Fruit fly (Drosophila melanogaster) whole organism, embryonic: ENCODE results near the gene zfh2.

Experiments used
- Adf1 ChIP-seq: fragments of 200-800 bp; sonication (Bioruptor generic); IDR thresholded peaks from 2 replicates; pipeline ENCODE4 v1.3.6; 2022; ENCODE audit warnings: missing biosample characterization, missing genetic modification characterization
- B-H2 ChIP-seq: fragments of 200-800 bp; sonication (Bioruptor generic); optimal IDR thresholded peaks from 2 replicates; lab custom pipeline; 2018; ENCODE audit warnings: missing biosample characterization, mild to moderate bottlenecking, missing genetic modification characterization
- CG10321 ChIP-seq: fragments of 200-800 bp; sonication (Bioruptor generic); IDR thresholded peaks from 2 replicates; pipeline ENCODE4 v1.3.6; 2022; ENCODE audit warnings: missing biosample characterization, missing genetic modification characterization
- CG10959 ChIP-seq: fragments of 200-800 bp; sonication (Bioruptor generic); IDR thresholded peaks from 2 replicates; pipeline ENCODE4 v1.3.6; 2022; ENCODE audit warnings: missing biosample characterization, missing genetic modification characterization
- CG17802 ChIP-seq: fragments of 200-800 bp; sonication (Bioruptor generic); optimal IDR thresholded peaks from 2 replicates; lab custom pipeline; 2018; ENCODE audit warnings: missing biosample characterization, mild to moderate bottlenecking, missing genetic modification characterization, moderate library complexity
- CG31388 ChIP-seq: fragments of 200-800 bp; sonication (Bioruptor generic); optimal IDR thresholded peaks from 2 replicates; lab custom pipeline; 2016; ENCODE audit warnings: missing biosample characterization, missing genetic modification characterization
- CG4328 ChIP-seq: fragments of 200-800 bp; sonication (Bioruptor generic); optimal IDR thresholded peaks from 3 replicates; lab custom pipeline; 2017; ENCODE audit warnings: missing biosample characterization, missing genetic modification reagents, missing genetic modification characterization
- CG6175 ChIP-seq: fragments of 200-800 bp; sonication (Bioruptor generic); IDR thresholded peaks from 3 replicates; pipeline ENCODE4 v1.3.6; 2022; ENCODE audit warnings: missing biosample characterization, missing genetic modification characterization
- CG6654 ChIP-seq: fragments of 200-800 bp; sonication (Bioruptor generic); optimal IDR thresholded peaks from 2 replicates; lab custom pipeline; 2017; ENCODE audit warnings: missing biosample characterization, mild to moderate bottlenecking, missing genetic modification characterization
- CG6813 ChIP-seq: fragments of 200-800 bp; sonication (Bioruptor generic); optimal IDR thresholded peaks from 2 replicates; lab custom pipeline; 2017; ENCODE audit warnings: missing biosample characterization, missing genetic modification characterization, mild to moderate bottlenecking, moderate library complexity, missing genetic modification reagents
- CG7745 ChIP-seq: fragments of 200-800 bp; sonication (Bioruptor generic); optimal IDR thresholded peaks from 2 replicates; lab custom pipeline; 2018; ENCODE audit warnings: missing biosample characterization, mild to moderate bottlenecking, missing genetic modification characterization, moderate library complexity
- CG8359 ChIP-seq: fragments of 200-800 bp; sonication (Bioruptor generic); optimal IDR thresholded peaks from 2 replicates; lab custom pipeline; 2017; ENCODE audit warnings: missing biosample characterization, mild to moderate bottlenecking, missing genetic modification characterization, borderline replicate concordance
- CG8388 ChIP-seq: fragments of 200-800 bp; sonication (Bioruptor generic); optimal IDR thresholded peaks from 2 replicates; lab custom pipeline; 2019; ENCODE audit warnings: missing biosample characterization, mild to moderate bottlenecking, missing genetic modification characterization, moderate library complexity
- CkIIα-i1 ChIP-seq: fragments of 200-800 bp; sonication (Bioruptor generic); IDR thresholded peaks from 2 replicates; pipeline ENCODE4 v1.3.6; 2022; ENCODE audit warnings: missing biosample characterization, missing genetic modification characterization
- Deaf1 ChIP-seq: fragments of 200-800 bp; optimal IDR thresholded peaks from 3 replicates; lab custom pipeline; 2019; ENCODE audit warnings: missing biosample characterization, mild to moderate bottlenecking, missing genetic modification characterization, moderate library complexity
- E2f1 ChIP-seq: fragments of 200-800 bp; sonication (Bioruptor generic); IDR thresholded peaks from 2 replicates; pipeline ENCODE4 v1.3.6; 2022; ENCODE audit warnings: missing biosample characterization, missing genetic modification characterization
- ERR ChIP-seq: fragments of 200-800 bp; sonication (Bioruptor generic); optimal IDR thresholded peaks from 2 replicates; lab custom pipeline; 2016; ENCODE audit warnings: missing biosample characterization, missing genetic modification characterization
- Ets97D ChIP-seq: fragments of 200-800 bp; sonication (Bioruptor generic); optimal IDR thresholded peaks from 3 replicates; lab custom pipeline; 2016; ENCODE audit warnings: missing biosample characterization, missing genetic modification characterization
- H2.0 ChIP-seq: fragments of 200-800 bp; sonication (Bioruptor generic); IDR thresholded peaks from 2 replicates; pipeline ENCODE4 v1.3.6; 2022; ENCODE audit warnings: missing biosample characterization, missing genetic modification characterization
- NFAT ChIP-seq: fragments of 200-800 bp; sonication (Bioruptor generic); IDR thresholded peaks from 2 replicates; pipeline ENCODE4 v1.3.6; 2022; ENCODE audit warnings: missing biosample characterization, missing genetic modification characterization
- Nf-YA ChIP-seq: fragments of 200-800 bp; sonication (Bioruptor generic); IDR thresholded peaks from 2 replicates; pipeline ENCODE4 v1.3.6; 2022; ENCODE audit warnings: missing biosample characterization, missing genetic modification characterization
- Nf-YC ChIP-seq: fragments of 200-800 bp; optimal IDR thresholded peaks from 3 replicates; lab custom pipeline; 2019; ENCODE audit warnings: missing biosample characterization, mild to moderate bottlenecking, missing genetic modification characterization, moderate library complexity
- Trl ChIP-seq, 3 experiments: fragments of >200 bp in 2 of 3; fragments of 200-800 bp in 1 of 3; sonication (Bioruptor generic) in 1 of 3; optimal IDR thresholded peaks; 2 replicates in 1 of 3; 3 replicates in 2 of 3; lab custom pipeline; 2016 to 2017; ENCODE audit warnings: missing biosample characterization in 1 of 3, missing genetic modification characterization in 1 of 3
- YL-1 ChIP-seq: fragments of 200-800 bp; sonication (Bioruptor generic); optimal IDR thresholded peaks from 3 replicates; lab custom pipeline; 2017; ENCODE audit warnings: missing biosample characterization, mild to moderate bottlenecking, missing genetic modification characterization
- bbx ChIP-seq: fragments of 200-800 bp; sonication (Bioruptor generic); IDR thresholded peaks from 2 replicates; pipeline ENCODE4 v1.3.6; 2022; ENCODE audit warnings: missing biosample characterization, missing genetic modification characterization; ENCODE audit not compliant: partially characterized antibody
- br ChIP-seq: fragments of >200 bp; optimal IDR thresholded peaks from 2 replicates; lab custom pipeline; 2017
- eyg ChIP-seq: fragments of 200-800 bp; sonication (Bioruptor generic); optimal IDR thresholded peaks from 3 replicates; lab custom pipeline; 2016; ENCODE audit warnings: missing biosample characterization, missing genetic modification characterization
- gcm ChIP-seq: fragments of 200-800 bp; sonication (Bioruptor generic); optimal IDR thresholded peaks from 2 replicates; lab custom pipeline; 2019; ENCODE audit warnings: missing biosample characterization, mild to moderate bottlenecking, missing genetic modification characterization, moderate library complexity
- gfzf ChIP-seq: fragments of 200-800 bp; sonication (Bioruptor generic); optimal IDR thresholded peaks from 2 replicates; lab custom pipeline; 2016; ENCODE audit warnings: missing biosample characterization, mild to moderate bottlenecking, missing genetic modification characterization, moderate library complexity
- grn ChIP-seq: fragments of 200-800 bp; sonication (Bioruptor generic); optimal IDR thresholded peaks from 3 replicates; lab custom pipeline; 2017; ENCODE audit warnings: missing biosample characterization, missing genetic modification characterization
- insv ChIP-seq, 2 experiments: fragments of 200-800 bp; sonication (Bioruptor generic); optimal IDR thresholded peaks; 3 replicates each; lab custom pipeline; 2016 to 2018; ENCODE audit warnings: missing biosample characterization in 2 of 2, missing genetic modification characterization in 2 of 2
- jing ChIP-seq: fragments of 200-800 bp; sonication (Bioruptor generic); optimal IDR thresholded peaks from 2 replicates; lab custom pipeline; 2018; ENCODE audit warnings: missing biosample characterization, mild to moderate bottlenecking, missing genetic modification characterization
- mam ChIP-seq: fragments of 200-800 bp; sonication (Bioruptor generic); optimal IDR thresholded peaks from 3 replicates; lab custom pipeline; 2016; ENCODE audit warnings: missing biosample characterization, missing genetic modification characterization
- nom ChIP-seq: fragments of 200-800 bp; sonication (Bioruptor generic); optimal IDR thresholded peaks from 2 replicates; lab custom pipeline; 2017; ENCODE audit warnings: missing biosample characterization, missing genetic modification characterization, mild to moderate bottlenecking, moderate library complexity, missing genetic modification reagents
- onecut ChIP-seq: fragments of 200-800 bp; sonication (Bioruptor generic); IDR thresholded peaks from 2 replicates; pipeline ENCODE4 v1.3.6; 2022; ENCODE audit warnings: missing biosample characterization, missing genetic modification characterization
- org-1 ChIP-seq: fragments of 200-800 bp; sonication (Bioruptor generic); optimal IDR thresholded peaks from 2 replicates; lab custom pipeline; 2017; ENCODE audit warnings: missing biosample characterization, missing genetic modification characterization
- seq ChIP-seq: fragments of 200-800 bp; sonication (Bioruptor generic); IDR thresholded peaks from 2 replicates; pipeline ENCODE4 v1.3.6; 2022; ENCODE audit warnings: missing biosample characterization, missing genetic modification characterization
- sima ChIP-seq: fragments of 200-800 bp; sonication (Bioruptor generic); optimal IDR thresholded peaks from 2 replicates; lab custom pipeline; 2016; ENCODE audit warnings: missing biosample characterization, missing genetic modification characterization
- sisA ChIP-seq: fragments of 200-800 bp; sonication (Bioruptor generic); IDR thresholded peaks from 2 replicates; pipeline ENCODE4 v1.3.6; 2022; ENCODE audit warnings: missing biosample characterization, missing genetic modification characterization
- sug ChIP-seq: fragments of 200-800 bp; optimal IDR thresholded peaks from 2 replicates; lab custom pipeline; 2019; ENCODE audit warnings: missing biosample characterization, mild to moderate bottlenecking, missing genetic modification characterization, moderate library complexity
- tll ChIP-seq, 2 experiments: fragments of 200-800 bp in 1 of 2; fragments of >200 bp in 1 of 2; sonication (Bioruptor generic) in 1 of 2; optimal IDR thresholded peaks; 2 replicates each; lab custom pipeline; 2017 to 2019; ENCODE audit warnings: missing biosample characterization in 2 of 2, missing genetic modification characterization in 2 of 2, mild to moderate bottlenecking in 1 of 2, moderate library complexity in 1 of 2
- tx ChIP-seq: fragments of 200-800 bp; sonication (Bioruptor generic); optimal IDR thresholded peaks from 2 replicates; lab custom pipeline; 2016; ENCODE audit warnings: missing biosample characterization, missing genetic modification characterization
- yki ChIP-seq: fragments of >200 bp; optimal IDR thresholded peaks from 3 replicates; lab custom pipeline; 2018
- z ChIP-seq: fragments of 200-800 bp; sonication (Bioruptor generic); IDR thresholded peaks from 3 replicates; pipeline ENCODE4 v1.3.6; 2022; ENCODE audit warnings: missing biosample characterization, missing genetic modification characterization

zfh2 gene

DNA sequence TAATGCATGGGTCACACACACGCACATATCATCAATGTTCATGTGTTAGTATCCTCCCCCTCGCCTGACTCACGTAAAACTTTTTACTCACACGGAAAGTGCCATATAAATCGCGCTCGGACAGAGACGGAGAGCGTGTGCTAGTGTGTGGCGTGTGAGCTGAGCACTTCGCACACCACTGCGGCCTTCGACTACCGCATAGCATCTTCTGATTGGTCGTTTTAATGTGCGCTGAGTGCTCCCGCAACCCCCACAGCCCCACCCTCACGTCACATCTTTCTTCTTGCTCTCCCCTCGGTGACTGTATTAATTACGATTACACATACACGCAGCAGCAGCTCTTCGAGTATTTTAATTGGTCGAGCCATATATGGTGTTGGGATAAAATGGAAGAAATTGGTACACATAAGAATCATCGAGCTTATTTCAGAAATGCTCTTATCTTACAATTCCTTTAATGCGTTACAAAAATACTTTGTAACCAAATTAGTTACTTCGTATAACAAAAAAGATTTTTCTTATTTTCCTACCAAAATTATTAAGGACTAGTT, 6.9 kb downstream of the zfh2 start (continued):
- TF ChIP-seq gfzf (GFP tag; lab: Kevin White, UChicago) = no peak
- no peak for TF ChIP-seq tll (GFP tag; optimal IDR thresholded peaks at IDR 0.05; lab: Kevin White, UChicago)
- no peak for TF ChIP-seq CG10959 (GFP tag; lab: Robert Waterston, UW)
- no peak for TF ChIP-seq br
- no peak for TF ChIP-seq eyg
- no peak for TF ChIP-seq org-1 (GFP tag; lab: Kevin White, UChicago)
- peak; percentile 40 for TF ChIP-seq CG7745 (tag; lab: Kevin White, UChicago)
- no peak for TF ChIP-seq B-H2 (GFP tag; lab: Kevin White, UChicago)
- no peak for TF ChIP-seq insv (GFP tag; optimal IDR thresholded peaks at IDR 0.05; lab: Kevin White, UChicago)
- TF ChIP-seq z (GFP tag; lab: Robert Waterston, UW) = peak; percentile 92
- peak; percentile 6 for TF ChIP-seq sug (tag; lab: Kevin White, UChicago)
- no peak for TF ChIP-seq CG6654
- TF ChIP-seq onecut (GFP tag; lab: Robert Waterston, UW) = no peak
- no peak for TF ChIP-seq CG8359
- TF ChIP-seq CG17802 (tag; lab: Kevin White, UChicago) = no peak
- no peak for TF ChIP-seq tx (GFP tag; lab: Kevin White, UChicago)
- peak; percentile 78 for TF ChIP-seq Deaf1 (tag; lab: Kevin White, UChicago)
- no peak for TF ChIP-seq sima
- no peak for TF ChIP-seq CG8388 (GFP tag; lab: Kevin White, UChicago)
- TF ChIP-seq seq (GFP tag; lab: Robert Waterston, UW) = no peak
- TF ChIP-seq sisA (GFP tag; lab: Robert Waterston, UW) = no peak
- TF ChIP-seq CG6175 = no peak
- no peak for TF ChIP-seq Ets97D (GFP tag; lab: Kevin White, UChicago)
- peak; percentile 89 for TF ChIP-seq Nf-YA (GFP tag; lab: Robert Waterston, UW)
- peak; percentile 36; the same call in 1 of the 2 replicates for TF ChIP-seq bbx
- TF ChIP-seq mam (GFP tag; lab: Kevin White, UChicago) = no peak
- TF ChIP-seq CG31388 (GFP tag; lab: Kevin White, UChicago) = no peak
- no peak for TF ChIP-seq YL-1 (GFP tag; lab: Kevin White, UChicago)
- TF ChIP-seq gcm (GFP tag; lab: Kevin White, UChicago) = no peak
- TF ChIP-seq NFAT = no peak
- no peak for TF ChIP-seq H2.0 (GFP tag; lab: Robert Waterston, UW)
- no peak for TF ChIP-seq grn (GFP tag; lab: Kevin White, UChicago)
- peak; percentile 10 for TF ChIP-seq jing (GFP tag; lab: Kevin White, UChicago)
- TF ChIP-seq yki (lab: Kevin White, UChicago) = no peak
- TF ChIP-seq Trl (optimal IDR thresholded peaks at IDR 0.05; lab: Kevin White, UChicago) = peak in 1 of 2 experiments; percentile 44
- TF ChIP-seq Trl (GFP tag; optimal IDR thresholded peaks at IDR 0.05; lab: Kevin White, UChicago) = no peak
- TF ChIP-seq nom = peak; percentile 17
- TF ChIP-seq E2f1 = no peak
- 0 out of 2 replicates have a peak, but pooled peaks have one; percentile 36 for TF ChIP-seq CG10321 (GFP tag; lab: Robert Waterston, UW)
- TF ChIP-seq CG4328 (GFP tag; lab: Kevin White, UChicago) = no peak
- no peak for TF ChIP-seq CkIIα-i1 (GFP tag; lab: Robert Waterston, UW)
- TF ChIP-seq CG6813 (GFP tag; lab: Kevin White, UChicago) = no peak
- no peak for TF ChIP-seq ERR
- peak; percentile 19; the same call in 1 of the 2 replicates for TF ChIP-seq Adf1 (GFP tag; lab: Robert Waterston, UW)
- peak; percentile 99 for TF ChIP-seq Nf-YC
